Worm (Caenorhabditis elegans): ENCODE results near the gene ceh-53.

Gene ceh-53

ce11 chrIV:3453346-3453745 lies 44.7 kb upstream of the ceh-53 start, which contains the start of gene srz-23:
Gene srz-23, plus strand, starts transcription at chrIV:3453608.
- no peak for TF ChIP-seq madf-10 (tag; optimal IDR thresholded peaks at IDR 0.05)

ce11 chrIV:3463254-3463653 lies 34.8 kb upstream of the ceh-53 start, which contains the start of gene F58E2.4:
Gene F58E2.4, plus strand, starts transcription at chrIV:3463387.
- TF ChIP-seq hmg-1.2 (GFP tag; IDR thresholded peaks at IDR 0.05) (peak; percentile 67; the same call in 1 of the 2 replicates), hlh-12 (tag; optimal IDR thresholded peaks at IDR 0.05) (no peak)

- no peak for TF ChIP-seq attf-6 (GFP tag; IDR thresholded peaks at IDR 0.05)
- no peak for TF ChIP-seq dpff-1 (tag; optimal IDR thresholded peaks at IDR 0.05)
- no peak for TF ChIP-seq F23B12.7 (tag; optimal IDR thresholded peaks at IDR 0.05; ENCODE audit: insufficient read depth)
- no peak for TF ChIP-seq rpc-1 (optimal IDR thresholded peaks at IDR 0.05)
- TF ChIP-seq rpc-1 (tag; optimal IDR thresholded peaks at IDR 0.05) = no peak
- TF ChIP-seq ets-4 (GFP tag; optimal IDR thresholded peaks at IDR 0.05) = no peak
- TF ChIP-seq zim-3 (tag; optimal IDR thresholded peaks at IDR 0.05) = no peak
- TF ChIP-seq tbp1 (GFP tag; optimal IDR thresholded peaks at IDR 0.05) = no peak
- TF ChIP-seq rcor-1 (GFP tag; IDR thresholded peaks at IDR 0.05) = no peak
- TF ChIP-seq mes-4 (tag; optimal IDR thresholded peaks at IDR 0.05) = no peak
- TF ChIP-seq Y95B8A.8 (GFP tag; IDR thresholded peaks at IDR 0.05) = no peak
- TF ChIP-seq hmg-1.2 (GFP tag; IDR thresholded peaks at IDR 0.05) = no peak
- no peak for TF ChIP-seq ceh-27 (GFP tag; optimal IDR thresholded peaks at IDR 0.05)
Observed at ce11 chrIV:3467128-3467527, 30.9 kb upstream of the ceh-53 start, which contains the start of gene F58E2.3. Gene F58E2.3, plus strand, starts transcription at chrIV:3467428.

ce11 chrIV:3467751-3468150 lies 30.3 kb upstream of the ceh-53 start:
- TF ChIP-seq Y53G8AR.9 (GFP tag; conservative IDR thresholded peaks at IDR 0.05) (no peak), attf-5 (GFP tag; optimal IDR thresholded peaks at IDR 0.05) (no peak), rec-8 (tag; optimal IDR thresholded peaks at IDR 0.05) (no peak), chd-7 (tag; optimal IDR thresholded peaks at IDR 0.05) (no peak), ets-4 (GFP tag; optimal IDR thresholded peaks at IDR 0.05) (no peak), F55B11.4 (tag; optimal IDR thresholded peaks at IDR 0.05; ENCODE audit: borderline replicate concordance, insufficient read depth) (no peak), sea-2 (GFP tag; IDR thresholded peaks at IDR 0.05) (no peak), egl-18 (GFP tag; IDR thresholded peaks at IDR 0.05) (no peak), T07F8.4 (tag; optimal IDR thresholded peaks at IDR 0.05) (no peak), ceh-79 (tag; optimal IDR thresholded peaks at IDR 0.05) (no peak), xnd-1 (tag; optimal IDR thresholded peaks at IDR 0.05) (no peak)

ce11 chrIV:3469742-3470141 lies 28.3 kb upstream of the ceh-53 start, which contains the start of gene F58E2.2:
Gene F58E2.2, plus strand, starts transcription at chrIV:3470042.
- no peak for TF ChIP-seq Y67H2A.10 (GFP tag; conservative IDR thresholded peaks at IDR 0.05)
- no peak for TF ChIP-seq hmg-1.2 (GFP tag; IDR thresholded peaks at IDR 0.05)
- no peak for TF ChIP-seq T07F8.4 (tag; optimal IDR thresholded peaks at IDR 0.05)
- no peak for TF ChIP-seq ceh-27 (GFP tag; optimal IDR thresholded peaks at IDR 0.05)
- TF ChIP-seq akir-1 (GFP tag; optimal IDR thresholded peaks at IDR 0.05) = no peak
- no peak for TF ChIP-seq zim-3 (tag; optimal IDR thresholded peaks at IDR 0.05)
- no peak for TF ChIP-seq Y53F4B.3 (GFP tag; IDR thresholded peaks at IDR 0.05)
- TF ChIP-seq ceh-79 (tag; optimal IDR thresholded peaks at IDR 0.05) = no peak
- TF ChIP-seq ztf-6 (GFP tag; IDR thresholded peaks at IDR 0.05) = no peak
- no peak for TF ChIP-seq nhr-27 (tag; optimal IDR thresholded peaks at IDR 0.05)
- no peak for TF ChIP-seq ztf-25 (GFP tag; IDR thresholded peaks at IDR 0.05)
- no peak for TF ChIP-seq egl-18 (GFP tag; IDR thresholded peaks at IDR 0.05)
- TF ChIP-seq ZK185.1 (tag; optimal IDR thresholded peaks at IDR 0.05; ENCODE audit: poor library complexity, severe bottlenecking) = no peak
- no peak for TF ChIP-seq B0336.3 (GFP tag; IDR thresholded peaks at IDR 0.05)
- TF ChIP-seq nhr-90 (tag; optimal IDR thresholded peaks at IDR 0.05) = no peak

Measured in whole organism, young adult.